Worm (Caenorhabditis elegans) whole organism, early embryonic: ENCODE measurements around the gene ubc-6.

Source experiments
- F13C5.2 ChIP-seq: sonication (generic microtip); optimal IDR thresholded peaks from 2 replicates; lab custom pipeline; 2017; ENCODE audit warnings: mild to moderate bottlenecking, missing genetic modification characterization, inconsistent platforms, missing compliant biosample characterization
- aly-1 ChIP-seq: sonication (generic microtip); optimal IDR thresholded peaks from 2 replicates; lab custom pipeline; 2016; ENCODE audit warnings: missing genetic modification characterization, missing compliant biosample characterization
- ama-1 ChIP-seq: fragments of 150-350 bp; optimal IDR thresholded peaks from 2 replicates; lab custom pipeline; 2014
- ceh-13 ChIP-seq: fragments of 200-800 bp; sonication (Bioruptor generic); optimal IDR thresholded peaks from 2 replicates; lab custom pipeline; 2018; ENCODE audit warnings: mild to moderate bottlenecking, missing genetic modification characterization, missing compliant biosample characterization
- ceh-36 ChIP-seq: sonication (generic microtip); optimal IDR thresholded peaks from 2 replicates; lab custom pipeline; 2016; ENCODE audit warnings: missing genetic modification characterization, inconsistent platforms, missing compliant biosample characterization
- ets-7 ChIP-seq: sonication (generic microtip); optimal IDR thresholded peaks from 2 replicates; lab custom pipeline; 2016; ENCODE audit warnings: missing genotype, missing genetic modification characterization, missing compliant biosample characterization
- flt-1 ChIP-seq: fragments of 200-800 bp; sonication (Bioruptor generic); IDR thresholded peaks from 2 replicates; pipeline ENCODE4 v1.3.6; 2022; ENCODE audit warnings: missing genetic modification characterization, missing compliant biosample characterization
- hmbx-1 ChIP-seq: sonication (generic microtip); optimal IDR thresholded peaks from 2 replicates; lab custom pipeline; 2016; ENCODE audit warnings: mild to moderate bottlenecking, missing genetic modification characterization, missing compliant biosample characterization
- hmg-4 ChIP-seq: fragments of 200-800 bp; sonication (Bioruptor generic); optimal IDR thresholded peaks from 2 replicates; lab custom pipeline; 2018; ENCODE audit warnings: mild to moderate bottlenecking, missing genetic modification characterization, missing compliant biosample characterization
- hnd-1 ChIP-seq: sonication (generic microtip); optimal IDR thresholded peaks from 2 replicates; lab custom pipeline; 2016; ENCODE audit warnings: missing genetic modification characterization, missing compliant biosample characterization
- pes-1 ChIP-seq: fragments of 200-800 bp; sonication (Bioruptor generic); IDR thresholded peaks from 2 replicates; pipeline ENCODE4 v1.3.6; 2022; ENCODE audit warnings: missing genetic modification reagents, missing genetic modification characterization, missing compliant biosample characterization
- scrt-1 ChIP-seq: fragments of 200-800 bp; sonication (Bioruptor generic); IDR thresholded peaks from 2 replicates; pipeline ENCODE4 v1.3.6; 2022; ENCODE audit warnings: missing genetic modification characterization, missing compliant biosample characterization
- sea-1 ChIP-seq: fragments of 200-800 bp; sonication (Bioruptor generic); conservative IDR thresholded peaks from 2 replicates; pipeline ENCODE4 v1.3.6; 2022; ENCODE audit warnings: missing genetic modification characterization, missing compliant biosample characterization
- tbx-11 ChIP-seq: fragments of 200-800 bp; sonication (Bioruptor generic); IDR thresholded peaks from 2 replicates; pipeline ENCODE4 v1.3.6; 2022; ENCODE audit warnings: missing genetic modification characterization, missing compliant biosample characterization
- tbx-37 ChIP-seq: fragments of 200-800 bp; sonication (Bioruptor generic); conservative IDR thresholded peaks from 2 replicates; pipeline ENCODE4 v1.3.6; 2022; ENCODE audit warnings: missing genetic modification reagents, missing genetic modification characterization, missing compliant biosample characterization
- tra-4 ChIP-seq: sonication (generic microtip); optimal IDR thresholded peaks from 2 replicates; lab custom pipeline; 2017; ENCODE audit warnings: missing genetic modification characterization, missing compliant biosample characterization

ubc-6 gene

DNA sequence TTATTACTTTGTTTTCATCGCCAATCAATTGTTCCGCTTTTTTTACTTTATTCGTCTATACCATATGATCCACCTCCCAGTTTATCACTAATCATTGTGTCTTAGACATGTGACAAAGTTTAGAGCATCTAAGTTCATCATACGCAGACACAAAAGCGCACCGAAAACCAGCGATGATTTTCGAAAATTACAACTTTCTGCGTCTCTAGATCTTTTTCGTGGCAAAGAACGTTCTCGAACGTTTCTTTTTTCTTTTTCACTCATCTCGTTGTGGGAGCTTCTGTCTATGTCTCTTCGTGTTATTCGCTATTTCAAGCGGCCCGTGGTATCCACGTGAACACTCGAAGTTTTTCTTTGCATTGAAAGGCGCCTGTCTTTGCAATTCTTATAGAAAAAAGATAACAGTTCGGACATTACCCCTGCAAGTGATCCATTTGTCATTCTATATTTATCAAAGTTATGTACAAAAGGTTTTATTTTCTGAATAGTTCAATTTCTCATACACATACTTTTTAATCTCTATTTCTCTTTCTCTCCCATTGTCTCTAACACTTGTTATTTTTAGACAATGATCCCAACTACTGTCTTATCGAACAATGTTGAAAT, 50.2 kb downstream of the ubc-6 start, which contains the start of gene ZK1290.5:
Gene ZK1290.5, plus strand, starts transcription at position 566 of the 606 bp plus-strand sequence.
- TF ChIP-seq ceh-13 (GFP tag; lab: Kevin White, UChicago), result no peak
- TF ChIP-seq sea-1, result no peak
- TF ChIP-seq ama-1 (lab: Kevin White, UChicago), result no peak
- TF ChIP-seq hmbx-1, result no peak
- TF ChIP-seq tbx-37, result no peak
- TF ChIP-seq aly-1, result no peak
- no peak for TF ChIP-seq ets-7
- TF ChIP-seq hnd-1 (tag; lab: Kevin White, UChicago), result no peak
- TF ChIP-seq flt-1 (GFP tag; lab: Robert Waterston, UW), result no peak
- no peak for TF ChIP-seq tbx-11
- TF ChIP-seq pes-1 (GFP tag; lab: Robert Waterston, UW), result no peak
- no peak for TF ChIP-seq scrt-1 (GFP tag; lab: Robert Waterston, UW)
- no peak for TF ChIP-seq F13C5.2 (tag; lab: Kevin White, UChicago)
- TF ChIP-seq hmg-4 (GFP tag; lab: Kevin White, UChicago), result no peak
- no peak for TF ChIP-seq ceh-36 (tag; lab: Kevin White, UChicago)
- TF ChIP-seq tra-4 (tag; lab: Kevin White, UChicago), result no peak
